Fruit fly (Drosophila melanogaster) Kc167 (cell line): ENCODE data around the gene TfIIFbeta.

ENCODE experiments used
- Myc ChIP-seq: fragments of >200 bp; optimal IDR thresholded peaks from 2 replicates; lab custom pipeline; 2017; ENCODE audit warnings: missing external identifiers
- Sin3A ChIP-seq: fragments of >200 bp; optimal IDR thresholded peaks from 2 replicates; lab custom pipeline; 2018; ENCODE audit warnings: missing external identifiers
- h ChIP-seq: fragments of >200 bp; optimal IDR thresholded peaks from 3 replicates; lab custom pipeline; 2018; ENCODE audit warnings: missing external identifiers
- insv ChIP-seq: fragments of >200 bp; optimal IDR thresholded peaks from 3 replicates; lab custom pipeline; 2018; ENCODE audit warnings: missing external identifiers
- psq ChIP-seq: fragments of >200 bp; optimal IDR thresholded peaks from 2 replicates; lab custom pipeline; 2017; ENCODE audit warnings: missing external identifiers
- ttk ChIP-seq: sonication (Bioruptor generic); optimal IDR thresholded peaks from 2 replicates; lab custom pipeline; 2017; ENCODE audit warnings: missing external identifiers

TfIIFbeta gene

DNA sequence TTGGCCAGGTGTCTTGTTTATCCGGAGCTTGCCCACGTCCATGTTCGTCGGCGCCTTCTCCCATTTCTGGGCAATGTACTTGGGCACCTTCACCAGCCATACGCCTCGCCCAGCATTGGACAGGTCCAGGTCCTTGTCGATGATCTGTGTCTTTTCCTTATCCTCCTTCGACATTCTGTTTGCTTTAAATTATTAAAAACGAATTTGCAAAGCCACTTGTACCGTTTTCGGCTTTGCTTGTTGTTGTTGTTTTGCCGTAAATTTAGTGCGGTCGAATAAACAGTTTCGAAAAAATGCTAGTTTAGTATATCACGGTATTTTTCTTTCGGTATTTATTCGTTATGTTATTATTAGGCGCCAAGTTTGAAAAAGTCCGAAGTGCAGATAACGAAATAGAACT is at the start of gene TfIIFbeta:
Gene TfIIFbeta (minus strand): TSS at position 279 of the 400 bp plus-strand sequence.
- no peak for TF ChIP-seq ttk (lab: Kevin White, UChicago)
- no peak for TF ChIP-seq Sin3A (lab: Kevin White, UChicago)
- TF ChIP-seq Myc (lab: Kevin White, UChicago): no peak
- TF ChIP-seq psq (lab: Kevin White, UChicago): no peak
- TF ChIP-seq h (lab: Kevin White, UChicago): no peak
- TF ChIP-seq insv (lab: Kevin White, UChicago): no peak

- TF ChIP-seq psq (lab: Kevin White, UChicago): no peak
- no peak for TF ChIP-seq h (lab: Kevin White, UChicago)
- TF ChIP-seq ttk (lab: Kevin White, UChicago): no peak
- TF ChIP-seq Sin3A (lab: Kevin White, UChicago): no peak
- no peak for TF ChIP-seq insv (lab: Kevin White, UChicago)
- no peak for TF ChIP-seq Myc (lab: Kevin White, UChicago)
These were observed 47.4 kb upstream of the TfIIFbeta start, which contains the start of the genes CG14693 and TTLL15 for dm6 chr3R:10815032-10815431. TSS of gene CG14693 (minus strand) at chr3R:10815047. TSS of gene TTLL15 (plus strand) at chr3R:10815288.

- TF ChIP-seq h (lab: Kevin White, UChicago) (no peak), psq (lab: Kevin White, UChicago) (no peak), ttk (lab: Kevin White, UChicago) (no peak), Myc (lab: Kevin White, UChicago) (no peak), insv (lab: Kevin White, UChicago) (no peak), Sin3A (lab: Kevin White, UChicago) (no peak)
These were observed 36.3 kb upstream of the TfIIFbeta start, which contains the start of gene CG14692 for dm6 chr3R:10803855-10804254. TSS of gene CG14692 (minus strand) at chr3R:10803955.

DNA sequence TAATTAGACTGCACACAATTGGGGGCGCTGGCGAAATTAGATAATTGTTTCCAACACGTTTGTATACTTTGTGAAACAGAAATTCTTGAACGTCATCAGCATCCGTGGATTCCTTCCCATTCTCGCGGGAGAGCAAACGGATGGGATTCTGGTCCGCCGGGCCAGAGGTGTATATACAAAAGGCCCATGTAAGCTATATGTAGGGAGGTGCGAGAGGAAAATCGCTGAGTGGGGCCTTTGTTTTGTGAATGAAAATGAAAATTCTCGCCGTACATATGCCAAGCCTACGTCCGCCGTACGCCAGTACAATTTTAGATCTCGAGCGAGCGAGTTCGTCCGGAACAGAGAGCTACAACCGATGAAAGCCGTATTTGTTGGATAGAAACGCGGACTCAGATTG is 25.0 kb upstream of the TfIIFbeta start, which contains the start of gene CG14687:
Gene CG14687 (plus strand): TSS at position 301 of the 400 bp plus-strand sequence.
- TF ChIP-seq insv (lab: Kevin White, UChicago) (no peak), ttk (lab: Kevin White, UChicago) (no peak), Myc (lab: Kevin White, UChicago) (no peak), h (lab: Kevin White, UChicago) (no peak), Sin3A (lab: Kevin White, UChicago) (no peak), psq (lab: Kevin White, UChicago) (no peak)

dm6 chr3R:10788186-10788585 is 20.6 kb upstream of the TfIIFbeta start, which contains the start of the genes Art1 and Mcm5:
TSS of gene Art1 (minus strand) at chr3R:10788226.
TSS of gene Mcm5 (plus strand) at chr3R:10788524.
- TF ChIP-seq insv (lab: Kevin White, UChicago) (no peak), h (lab: Kevin White, UChicago) (no peak), psq (lab: Kevin White, UChicago) (no peak), ttk (lab: Kevin White, UChicago) (no peak), Sin3A (lab: Kevin White, UChicago) (no peak), Myc (lab: Kevin White, UChicago) (no peak)

- TF ChIP-seq insv (lab: Kevin White, UChicago): no peak
- TF ChIP-seq psq (lab: Kevin White, UChicago): no peak
- TF ChIP-seq Sin3A (lab: Kevin White, UChicago): no peak
- no peak for TF ChIP-seq h (lab: Kevin White, UChicago)
- no peak for TF ChIP-seq Myc (lab: Kevin White, UChicago)
- no peak for TF ChIP-seq ttk (lab: Kevin White, UChicago)
These were observed 16.5 kb upstream of the TfIIFbeta start, which contains the start of the genes mRpL37 and Rbp1 for dm6 chr3R:10784058-10784499. TSS of gene mRpL37 (minus strand) at chr3R:10784092. TSS of gene Rbp1 (plus strand) at chr3R:10784383.

- TF ChIP-seq h (lab: Kevin White, UChicago) (no peak), psq (lab: Kevin White, UChicago) (no peak), Sin3A (lab: Kevin White, UChicago) (no peak), ttk (lab: Kevin White, UChicago) (no peak), insv (lab: Kevin White, UChicago) (no peak), Myc (lab: Kevin White, UChicago) (no peak)
These were observed 14.6 kb upstream of the TfIIFbeta start, which contains the start of gene CG42633 for dm6 chr3R:10782167-10782566. TSS of gene CG42633 (minus strand) at chr3R:10782267.

dm6 chr3R:10780161-10780560 is 12.6 kb upstream of the TfIIFbeta start:
- TF ChIP-seq insv (lab: Kevin White, UChicago): no peak
- no peak for TF ChIP-seq psq (lab: Kevin White, UChicago)
- TF ChIP-seq Myc (lab: Kevin White, UChicago): no peak
- no peak for TF ChIP-seq h (lab: Kevin White, UChicago)
- TF ChIP-seq Sin3A (lab: Kevin White, UChicago): no peak
- no peak for TF ChIP-seq ttk (lab: Kevin White, UChicago)

DNA sequence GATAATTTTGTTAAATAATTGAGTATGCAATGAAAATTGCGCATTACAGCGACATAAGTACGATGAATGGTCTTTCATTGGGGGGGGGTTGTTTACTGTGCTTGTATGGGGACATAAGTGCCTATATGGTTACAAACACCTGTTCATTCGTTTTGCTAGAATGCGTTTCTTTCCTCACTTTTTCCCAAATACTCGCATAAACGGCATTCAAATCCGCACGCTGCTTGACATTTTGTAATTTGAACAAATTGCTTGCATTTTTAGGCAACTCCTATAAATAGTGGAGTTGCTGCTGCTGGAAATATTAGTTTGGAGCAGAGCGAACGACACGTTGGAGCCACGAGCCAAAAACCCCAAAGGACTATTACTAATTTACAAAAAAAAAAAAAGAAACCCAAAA is 11.7 kb upstream of the TfIIFbeta start, which contains the start of gene Desi:
Gene Desi (plus strand): TSS at position 301 of the 400 bp plus-strand sequence.
- TF ChIP-seq ttk (lab: Kevin White, UChicago) (no peak), Myc (lab: Kevin White, UChicago) (no peak), Sin3A (lab: Kevin White, UChicago) (no peak), insv (lab: Kevin White, UChicago) (no peak), h (lab: Kevin White, UChicago) (no peak), psq (lab: Kevin White, UChicago) (no peak)

DNA sequence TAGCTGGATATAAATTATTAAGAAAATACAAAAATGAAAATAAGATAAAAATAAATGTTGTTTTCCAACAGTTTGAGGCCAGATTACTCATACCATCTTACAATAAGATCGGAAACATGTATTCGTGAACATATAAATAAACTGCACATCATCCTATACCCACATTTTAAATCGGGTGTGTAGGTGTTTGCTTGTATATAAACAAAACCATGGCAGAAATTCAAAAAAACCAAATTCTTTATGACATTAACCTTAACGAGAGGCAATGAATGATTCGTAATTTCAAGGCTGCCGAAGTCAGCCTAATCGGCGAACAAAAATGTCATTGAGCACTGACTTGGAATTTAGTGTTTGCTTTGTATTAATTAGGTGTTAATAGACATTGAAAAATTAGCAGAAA is 10.5 kb upstream of the TfIIFbeta start:
- TF ChIP-seq ttk (lab: Kevin White, UChicago): no peak
- TF ChIP-seq h (lab: Kevin White, UChicago): no peak
- TF ChIP-seq Myc (lab: Kevin White, UChicago): no peak
- TF ChIP-seq Sin3A (lab: Kevin White, UChicago): no peak
- TF ChIP-seq insv (lab: Kevin White, UChicago): no peak
- TF ChIP-seq psq (lab: Kevin White, UChicago): no peak

dm6 chr3R:10777274-10777673 is 9.7 kb upstream of the TfIIFbeta start, which contains the start of the genes CG45076, CG45078 and fau:
TSS of gene CG45076 (minus strand) at chr3R:10777374.
TSS of gene CG45078 (minus strand) at chr3R:10777374.
TSS of gene fau (minus strand) at chr3R:10777374.
- TF ChIP-seq insv (lab: Kevin White, UChicago) (no peak), psq (lab: Kevin White, UChicago) (no peak)
